Fruit fly (Drosophila melanogaster) Kc167 (cell line): ENCODE measurements around the gene D12.

ENCODE experiments used
- Myc ChIP-seq: fragments of >200 bp; optimal IDR thresholded peaks from 2 replicates; lab custom pipeline; 2017; ENCODE audit warnings: missing external identifiers
- h ChIP-seq: fragments of >200 bp; optimal IDR thresholded peaks from 3 replicates; lab custom pipeline; 2018; ENCODE audit warnings: missing external identifiers
- insv ChIP-seq: fragments of >200 bp; optimal IDR thresholded peaks from 3 replicates; lab custom pipeline; 2018; ENCODE audit warnings: missing external identifiers
- psq ChIP-seq: fragments of >200 bp; optimal IDR thresholded peaks from 2 replicates; lab custom pipeline; 2017; ENCODE audit warnings: missing external identifiers
- ttk ChIP-seq: sonication (Bioruptor generic); optimal IDR thresholded peaks from 2 replicates; lab custom pipeline; 2017; ENCODE audit warnings: missing external identifiers

DNA sequence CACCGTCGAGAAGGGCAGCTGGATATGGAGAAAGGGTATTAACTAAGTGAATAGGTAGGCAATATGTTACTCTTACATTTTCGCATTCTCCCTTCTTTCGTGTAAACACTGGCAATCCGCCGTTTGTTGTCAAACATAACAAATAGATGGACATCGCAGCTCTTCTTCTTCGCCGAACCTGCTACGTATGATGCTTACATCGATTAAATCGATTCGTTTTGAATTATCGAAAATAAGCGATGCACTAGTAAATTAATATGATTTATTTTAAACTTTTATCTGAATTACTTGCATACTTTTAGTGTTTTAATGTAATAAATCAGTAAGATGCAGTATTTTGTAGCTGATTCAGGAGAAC, 34.3 kb downstream of the D12 start, which contains the start of gene fy:
- TF ChIP-seq psq (lab: Kevin White, UChicago) (no peak), Myc (lab: Kevin White, UChicago) (no peak), insv (lab: Kevin White, UChicago) (no peak), h (lab: Kevin White, UChicago) (no peak), ttk (no peak)
